Worm (Caenorhabditis elegans) whole organism, late embryonic: ENCODE measurements around the gene dyn-1.

ENCODE experiments used
- F13H6.1 ChIP-seq: sonication (generic microtip); optimal IDR thresholded peaks from 2 replicates; lab custom pipeline; 2016; ENCODE audit warnings: missing genetic modification characterization, missing compliant biosample characterization
- ama-1 ChIP-seq: fragments of 150-350 bp; optimal IDR thresholded peaks from 2 replicates; lab custom pipeline; 2014
- ceh-31 ChIP-seq: sonication (generic microtip); optimal IDR thresholded peaks from 2 replicates; lab custom pipeline; 2016; ENCODE audit warnings: missing genetic modification characterization, missing compliant biosample characterization
- ceh-9 ChIP-seq: sonication (generic microtip); optimal IDR thresholded peaks from 2 replicates; lab custom pipeline; 2016; ENCODE audit warnings: mild to moderate bottlenecking, missing genetic modification characterization, inconsistent platforms, missing compliant biosample characterization
- dmd-4 ChIP-seq: sonication (generic microtip); optimal IDR thresholded peaks from 2 replicates; lab custom pipeline; 2016; ENCODE audit warnings: borderline replicate concordance, missing genetic modification characterization, missing compliant biosample characterization
- fax-1 ChIP-seq: sonication (generic microtip); optimal IDR thresholded peaks from 2 replicates; lab custom pipeline; 2016; ENCODE audit warnings: missing genotype, missing genetic modification characterization, missing compliant biosample characterization
- hlh-8 ChIP-seq: sonication (generic microtip); optimal IDR thresholded peaks from 2 replicates; lab custom pipeline; 2016; ENCODE audit warnings: missing genotype, missing genetic modification characterization, missing compliant biosample characterization
- ref-2 ChIP-seq: sonication (generic microtip); optimal IDR thresholded peaks from 2 replicates; lab custom pipeline; 2016; ENCODE audit warnings: missing genetic modification characterization, missing compliant biosample characterization
- sox-4 ChIP-seq: sonication (generic microtip); optimal IDR thresholded peaks from 2 replicates; lab custom pipeline; 2017; ENCODE audit warnings: mild to moderate bottlenecking, missing genetic modification characterization, inconsistent platforms, missing compliant biosample characterization
- tbx-7 ChIP-seq: sonication (generic microtip); optimal IDR thresholded peaks from 2 replicates; lab custom pipeline; 2016; ENCODE audit warnings: missing genotype, missing genetic modification characterization, missing compliant biosample characterization

ce11 chrX:15598661-15599384 is 30.1 kb downstream of the dyn-1 start:
- TF ChIP-seq fax-1 (tag; lab: Kevin White, UChicago), result no peak
- no peak for TF ChIP-seq F13H6.1 (tag; lab: Kevin White, UChicago)
- no peak for TF ChIP-seq ceh-9
- no peak for TF ChIP-seq ceh-31 (tag; lab: Kevin White, UChicago)
- TF ChIP-seq dmd-4, result no peak
- no peak for TF ChIP-seq hlh-8
- TF ChIP-seq tbx-7 (tag; lab: Kevin White, UChicago), result no peak
- no peak for TF ChIP-seq ref-2 (tag; lab: Kevin White, UChicago)
- TF ChIP-seq sox-4 (tag; lab: Kevin White, UChicago), result no peak
- no peak for TF ChIP-seq ama-1
